Fruit fly (Drosophila melanogaster): ENCODE data around the gene ND-ACP.

Gene ND-ACP

dm6 chr3L:1334571-1335427 is 5.0 kb downstream of the ND-ACP start, which contains the start of the genes Hmbs and CG2211 (continued):
- TF ChIP-seq oc (tag; optimal IDR thresholded peaks at IDR 0.05) (peak; percentile 58), ham (GFP tag; IDR thresholded peaks at IDR 0.05) (no peak), sug (tag; optimal IDR thresholded peaks at IDR 0.05) (peak; percentile 89), tup (GFP tag; optimal IDR thresholded peaks at IDR 0.05) (peak; percentile 75), CG14860 (GFP tag; IDR thresholded peaks at IDR 0.05; ENCODE audit: partially characterized antibody) (no peak), CG15601 (tag; optimal IDR thresholded peaks at IDR 0.05) (peak; percentile 85), Ets65A (GFP tag) (peak; percentile 98), Fer2 (tag; optimal IDR thresholded peaks at IDR 0.05) (peak; percentile 82), Sry-δ (GFP tag; optimal IDR thresholded peaks at IDR 0.05) (peak; percentile 70), CG31441 (GFP tag; IDR thresholded peaks at IDR 0.05) (peak; percentile 92), crol (GFP tag; IDR thresholded peaks at IDR 0.05) (peak; percentile 33; the same call in 1 of the 2 replicates), fd64A (GFP tag; optimal IDR thresholded peaks at IDR 0.05) (no peak), CG31388 (GFP tag; optimal IDR thresholded peaks at IDR 0.05) (peak; percentile 76), CG10366 (GFP tag; IDR thresholded peaks at IDR 0.05) (peak; percentile 84), hkb (optimal IDR thresholded peaks at IDR 0.05) (peak; percentile 67), hkb (GFP tag; IDR thresholded peaks at IDR 0.05) (peak; percentile 89), lab (GFP tag; optimal IDR thresholded peaks at IDR 0.05) (peak; percentile 94), Hr78 (GFP tag; optimal IDR thresholded peaks at IDR 0.05) (peak in 1 of 2 experiments; percentile 90), CG11247 (GFP tag; IDR thresholded peaks at IDR 0.05) (peak; percentile 85), CG9876 (GFP tag; optimal IDR thresholded peaks at IDR 0.05) (peak; percentile 84), schlank (tag; optimal IDR thresholded peaks at IDR 0.05) (peak; percentile 33), Adf1 (GFP tag; IDR thresholded peaks at IDR 0.05) (peak; percentile 29; the same call in 1 of the 2 replicates), Ada2b (GFP tag; IDR thresholded peaks at IDR 0.05) (peak; percentile 83), twi (tag; optimal IDR thresholded peaks at IDR 0.05) (peak; percentile 77), dmrt11E (tag; optimal IDR thresholded peaks at IDR 0.05) (peak; percentile 83), sisA (GFP tag; IDR thresholded peaks at IDR 0.05) (peak; percentile 85), CG6689 (GFP tag; IDR thresholded peaks at IDR 0.05) (peak; percentile 80), gsb (GFP tag; IDR thresholded peaks at IDR 0.05) (peak; percentile 50; the same call in 1 of the 2 replicates), CG9817 (tag; optimal IDR thresholded peaks at IDR 0.05) (peak; percentile 81), CG13775 (GFP tag; optimal IDR thresholded peaks at IDR 0.05) (peak; percentile 90), sc (optimal IDR thresholded peaks at IDR 0.05) (no peak), sc (GFP tag; optimal IDR thresholded peaks at IDR 0.05) (peak; percentile 51), Elba2 (GFP tag; optimal IDR thresholded peaks at IDR 0.05) (peak; percentile 84), CG10267 (tag; optimal IDR thresholded peaks at IDR 0.05) (peak; percentile 88), CG8089 (GFP tag; optimal IDR thresholded peaks at IDR 0.05) (peak; percentile 74), pan (optimal IDR thresholded peaks at IDR 0.05) (no peak), pan (GFP tag; optimal IDR thresholded peaks at IDR 0.05 in 1 of 2, IDR thresholded peaks at IDR 0.05 in 1 of 2) (peak in 1 of 2 experiments; percentile 89), inv (GFP tag; IDR thresholded peaks at IDR 0.05; ENCODE audit: partially characterized antibody) (no peak; the same call in 1 of the 2 replicates), PHDP (tag; optimal IDR thresholded peaks at IDR 0.05) (peak; percentile 86), NfI (GFP tag; optimal IDR thresholded peaks at IDR 0.05) (peak; percentile 79), odd (GFP tag; optimal IDR thresholded peaks at IDR 0.05) (peak; percentile 37), Hmx (GFP tag; optimal IDR thresholded peaks at IDR 0.05) (peak; percentile 72), NFAT (GFP tag; IDR thresholded peaks at IDR 0.05) (peak; percentile 76), ap (GFP tag; IDR thresholded peaks at IDR 0.05) (peak; percentile 54; the same call in 1 of the 2 replicates), CG13424 (tag; optimal IDR thresholded peaks at IDR 0.05) (peak; percentile 92), sqz (GFP tag; optimal IDR thresholded peaks at IDR 0.05) (no peak), CG2712 (tag; optimal IDR thresholded peaks at IDR 0.05) (peak; percentile 90), CG17361 (GFP tag; IDR thresholded peaks at IDR 0.05) (peak; percentile 82), Jarid2 (GFP tag; optimal IDR thresholded peaks at IDR 0.05) (peak; percentile 64)
